Fruit fly (Drosophila melanogaster): ENCODE data around the gene CG31106.
A peak's percentile ranks its signal among the peaks of the same experiment; 100 is the strongest.

Gene CG31106

DNA sequence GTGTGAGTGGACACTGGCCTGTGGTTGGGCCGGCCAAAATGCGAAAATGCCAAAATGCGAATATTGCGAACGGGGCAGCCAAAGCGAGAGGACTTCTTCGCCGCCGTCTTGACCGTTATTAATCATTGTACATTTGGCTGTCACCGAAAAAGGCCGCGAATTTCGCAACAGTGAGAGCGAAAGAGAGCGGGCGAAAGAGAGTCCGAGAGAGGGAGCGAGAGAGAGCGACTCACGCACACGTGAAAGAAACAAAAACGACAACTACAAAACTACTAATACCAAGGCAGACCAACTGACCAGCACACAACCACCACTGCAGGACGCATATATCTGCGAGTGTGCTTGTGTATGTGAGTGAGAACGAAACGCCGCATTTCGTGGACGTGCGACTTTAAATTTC is 31.6 kb upstream of the CG31106 start (continued):
- TF ChIP-seq esg (GFP tag; conservative IDR thresholded peaks at IDR 0.05) = no peak
- peak in 1 of 2 experiments; percentile 22 for TF ChIP-seq Dfd (GFP tag; optimal IDR thresholded peaks at IDR 0.05)
- TF ChIP-seq Lpt (GFP tag; optimal IDR thresholded peaks at IDR 0.05) = no peak
- TF ChIP-seq Six4 (GFP tag; optimal IDR thresholded peaks at IDR 0.05) = no peak
- TF ChIP-seq chinmo (GFP tag; IDR thresholded peaks at IDR 0.05; ENCODE audit: partially characterized antibody) = 0 out of 4 replicates have a peak, but pooled peaks have one; percentile 11
- no peak for TF ChIP-seq wor (GFP tag; IDR thresholded peaks at IDR 0.05)
- TF ChIP-seq eve (GFP tag; optimal IDR thresholded peaks at IDR 0.05) = no peak
- TF ChIP-seq Abd-B (GFP tag; optimal IDR thresholded peaks at IDR 0.05) = no peak
- TF ChIP-seq CG18011 (GFP tag; optimal IDR thresholded peaks at IDR 0.05) = no peak
- no peak for TF ChIP-seq CG5245 (GFP tag; optimal IDR thresholded peaks at IDR 0.05)
- TF ChIP-seq fd3F (GFP tag; optimal IDR thresholded peaks at IDR 0.05) = no peak
- peak; percentile 38 for TF ChIP-seq CG3163 (GFP tag; optimal IDR thresholded peaks at IDR 0.05)
- TF ChIP-seq Nf-YC (tag; optimal IDR thresholded peaks at IDR 0.05) = peak; percentile 36
- peak; percentile 66 for TF ChIP-seq CG1832 (GFP tag; optimal IDR thresholded peaks at IDR 0.05)
- no peak for TF ChIP-seq CrebB (tag; optimal IDR thresholded peaks at IDR 0.05)
- no peak for TF ChIP-seq corto (GFP tag; optimal IDR thresholded peaks at IDR 0.05)
- peak; percentile 95 for TF ChIP-seq pros (GFP tag; optimal IDR thresholded peaks at IDR 0.05)
- TF ChIP-seq CG4424 (GFP tag; optimal IDR thresholded peaks at IDR 0.05) = no peak
- peak; percentile 55; the same call in 1 of the 2 replicates for TF ChIP-seq CG8765 (GFP tag; IDR thresholded peaks at IDR 0.05)
- TF ChIP-seq toy (GFP tag; IDR thresholded peaks at IDR 0.05) = no peak
- no peak for TF ChIP-seq Eip74EF (GFP tag; optimal IDR thresholded peaks at IDR 0.05)
- TF ChIP-seq CG8478 (optimal IDR thresholded peaks at IDR 0.05) = peak; percentile 43
- TF ChIP-seq p53 (GFP tag; optimal IDR thresholded peaks at IDR 0.05) = no peak
- no peak for TF ChIP-seq CG5953 (GFP tag; IDR thresholded peaks at IDR 0.05)
- TF ChIP-seq NK7.1 (GFP tag; optimal IDR thresholded peaks at IDR 0.05) = no peak
- no peak for TF ChIP-seq exex (tag; optimal IDR thresholded peaks at IDR 0.05)
- TF ChIP-seq seq (GFP tag; IDR thresholded peaks at IDR 0.05) = 0 out of 2 replicates have a peak, but pooled peaks have one; percentile 12
- TF ChIP-seq CG17186 (GFP tag; optimal IDR thresholded peaks at IDR 0.05) = no peak
- TF ChIP-seq Blimp-1 (GFP tag; optimal IDR thresholded peaks at IDR 0.05) = no peak
- no peak for TF ChIP-seq zfh2 (GFP tag; optimal IDR thresholded peaks at IDR 0.05)
- TF ChIP-seq Dll (GFP tag; IDR thresholded peaks at IDR 0.05; ENCODE audit: partially characterized antibody) = 0 out of 4 replicates have a peak, but pooled peaks have one; percentile 22
- TF ChIP-seq CG31365 (tag; optimal IDR thresholded peaks at IDR 0.05) = no peak
- no peak for TF ChIP-seq Doc3 (GFP tag; IDR thresholded peaks at IDR 0.05; ENCODE audit: partially characterized antibody)
- peak; percentile 46 for TF ChIP-seq CG15479 (GFP tag; optimal IDR thresholded peaks at IDR 0.05)
- no peak for TF ChIP-seq slp2 (GFP tag; optimal IDR thresholded peaks at IDR 0.05)
- TF ChIP-seq dmrt11E (tag; optimal IDR thresholded peaks at IDR 0.05) = no peak
- no peak for TF ChIP-seq kni (GFP tag; optimal IDR thresholded peaks at IDR 0.05)
- no peak for TF ChIP-seq CG6254 (GFP tag; optimal IDR thresholded peaks at IDR 0.05)
- TF ChIP-seq Ets97D (GFP tag; optimal IDR thresholded peaks at IDR 0.05) = no peak
- TF ChIP-seq dan (GFP tag; IDR thresholded peaks at IDR 0.05) = no peak
- TF ChIP-seq ase (GFP tag; IDR thresholded peaks at IDR 0.05) = no peak
- peak; percentile 66 for TF ChIP-seq D (optimal IDR thresholded peaks at IDR 0.05)
- no peak for TF ChIP-seq D (GFP tag; optimal IDR thresholded peaks at IDR 0.05)

All from whole organism, embryonic.